Fruit fly (Drosophila melanogaster) whole organism, embryonic: ENCODE measurements around the gene Acbp6.
A peak's percentile ranks its signal among the peaks of the same experiment; 100 is the strongest.

Source experiments
- Abd-B ChIP-seq: fragments of 200-800 bp; sonication (Bioruptor generic); optimal IDR thresholded peaks from 2 replicates; lab custom pipeline; 2018; ENCODE audit warnings: missing biosample characterization, mild to moderate bottlenecking, missing genetic modification characterization, moderate library complexity
- CG11085 ChIP-seq: fragments of 200-800 bp; sonication (Bioruptor generic); IDR thresholded peaks from 2 replicates; pipeline ENCODE4 v1.3.6; 2022; ENCODE audit warnings: missing biosample characterization, missing genetic modification characterization
- CG11696 ChIP-seq: fragments of 200-800 bp; sonication (Bioruptor generic); IDR thresholded peaks from 2 replicates; pipeline ENCODE4 v1.3.6; 2022; ENCODE audit warnings: missing biosample characterization, missing genetic modification characterization
- CG13296 ChIP-seq: fragments of 200-800 bp; sonication (Bioruptor generic); optimal IDR thresholded peaks from 3 replicates; lab custom pipeline; 2018; ENCODE audit warnings: missing biosample characterization, mild to moderate bottlenecking, missing genetic modification characterization
- CG13624 ChIP-seq: fragments of 200-800 bp; sonication (Bioruptor generic); optimal IDR thresholded peaks from 2 replicates; lab custom pipeline; 2016; ENCODE audit warnings: missing biosample characterization, missing genetic modification characterization
- CG15479 ChIP-seq: fragments of 200-800 bp; sonication (Bioruptor generic); optimal IDR thresholded peaks from 3 replicates; lab custom pipeline; 2019; ENCODE audit warnings: missing biosample characterization, mild to moderate bottlenecking, missing genetic modification characterization, moderate library complexity
- CG16815 ChIP-seq: fragments of 200-800 bp; sonication (Bioruptor generic); optimal IDR thresholded peaks from 3 replicates; lab custom pipeline; 2017; ENCODE audit warnings: missing biosample characterization, mild to moderate bottlenecking, missing genetic modification characterization
- CG1832 ChIP-seq: fragments of 200-800 bp; sonication (Bioruptor generic); optimal IDR thresholded peaks from 2 replicates; lab custom pipeline; 2017; ENCODE audit warnings: missing biosample characterization, mild to moderate bottlenecking, missing genetic modification characterization, inconsistent platforms
- CG18476 ChIP-seq: fragments of 200-800 bp; sonication (Bioruptor generic); optimal IDR thresholded peaks from 2 replicates; lab custom pipeline; 2016; ENCODE audit warnings: missing biosample characterization, mild to moderate bottlenecking, missing genetic modification characterization
- CG31441 ChIP-seq: fragments of 200-800 bp; sonication (Bioruptor generic); IDR thresholded peaks from 2 replicates; pipeline ENCODE4 v1.3.6; 2022; ENCODE audit warnings: missing biosample characterization, missing genetic modification characterization
- CG3163 ChIP-seq: fragments of 200-800 bp; sonication (Bioruptor generic); optimal IDR thresholded peaks from 3 replicates; lab custom pipeline; 2016; ENCODE audit warnings: missing biosample characterization, missing genetic modification characterization
- CG32532 ChIP-seq: fragments of 200-800 bp; sonication (Bioruptor generic); IDR thresholded peaks from 2 replicates; pipeline ENCODE4 v1.3.6; 2022; ENCODE audit warnings: missing biosample characterization, missing genetic modification characterization
- CG33557 ChIP-seq: fragments of 200-800 bp; sonication (Bioruptor generic); optimal IDR thresholded peaks from 2 replicates; lab custom pipeline; 2019; ENCODE audit warnings: missing biosample characterization, mild to moderate bottlenecking, missing genetic modification characterization, moderate library complexity
- CG4617 ChIP-seq: fragments of 200-800 bp; sonication (Bioruptor generic); optimal IDR thresholded peaks from 3 replicates; lab custom pipeline; 2016; ENCODE audit warnings: missing biosample characterization, missing genetic modification characterization, borderline replicate concordance
- CG5245 ChIP-seq: fragments of 200-800 bp; sonication (Bioruptor generic); optimal IDR thresholded peaks from 3 replicates; lab custom pipeline; 2016; ENCODE audit warnings: missing biosample characterization, missing genetic modification characterization
- CG8478 ChIP-seq: fragments of >200 bp; optimal IDR thresholded peaks from 2 replicates; lab custom pipeline; 2018
- CG9437 ChIP-seq: fragments of 200-800 bp; sonication (Bioruptor generic); optimal IDR thresholded peaks from 2 replicates; lab custom pipeline; 2018; ENCODE audit warnings: missing biosample characterization, mild to moderate bottlenecking, missing genetic modification characterization
- D19B ChIP-seq: fragments of 200-800 bp; sonication (Bioruptor generic); optimal IDR thresholded peaks from 2 replicates; lab custom pipeline; 2017; ENCODE audit warnings: missing biosample characterization, mild to moderate bottlenecking, missing genetic modification characterization
- Dref ChIP-seq: fragments of 200-800 bp; sonication (Bioruptor generic); IDR thresholded peaks from 2 replicates; pipeline ENCODE4 v1.3.6; 2022; ENCODE audit warnings: missing biosample characterization, missing genetic modification characterization
- Gsc ChIP-seq: fragments of 200-800 bp; sonication (Bioruptor generic); IDR thresholded peaks from 2 replicates; pipeline ENCODE4 v1.3.6; 2022; ENCODE audit warnings: missing biosample characterization, missing genetic modification characterization
- Kr ChIP-seq: fragments of 200-800 bp; sonication (Bioruptor generic); optimal IDR thresholded peaks from 2 replicates; lab custom pipeline; 2017; ENCODE audit warnings: missing biosample characterization, mild to moderate bottlenecking, missing genetic modification characterization
- Lhr ChIP-seq: fragments of 200-800 bp; sonication (Bioruptor generic); optimal IDR thresholded peaks from 3 replicates; lab custom pipeline; 2017; ENCODE audit warnings: mild to moderate bottlenecking, missing biosample characterization, missing genetic modification reagents, missing genetic modification characterization
- MTF-1 ChIP-seq: fragments of 200-800 bp; sonication (Bioruptor generic); optimal IDR thresholded peaks from 2 replicates; lab custom pipeline; 2018; ENCODE audit warnings: missing biosample characterization, mild to moderate bottlenecking, missing genetic modification characterization, borderline replicate concordance
- Max ChIP-seq: fragments of 200-800 bp; sonication (Bioruptor generic); optimal IDR thresholded peaks from 2 replicates; lab custom pipeline; 2016; ENCODE audit warnings: missing biosample characterization, mild to moderate bottlenecking, missing genetic modification characterization
- Med ChIP-seq: fragments of 200-800 bp; sonication (Bioruptor generic); peaks from one replicate; lab custom pipeline; 2016; ENCODE audit warnings: missing biosample characterization, missing genetic modification characterization, mild to moderate bottlenecking, inconsistent platforms, moderate library complexity
- Opbp ChIP-seq: fragments of 200-800 bp; sonication (Bioruptor generic); IDR thresholded peaks from 3 replicates; pipeline ENCODE4 v1.3.6; 2022; ENCODE audit warnings: missing biosample characterization, missing genetic modification characterization; ENCODE audit not compliant: partially characterized antibody
- Poxn ChIP-seq: fragments of 200-800 bp; sonication (Bioruptor generic); IDR thresholded peaks from 2 replicates; pipeline ENCODE4 v1.3.6; 2022; ENCODE audit warnings: missing biosample characterization, missing genetic modification characterization
- Spps ChIP-seq: fragments of 200-800 bp; sonication (Bioruptor generic); optimal IDR thresholded peaks from 2 replicates; lab custom pipeline; 2018; ENCODE audit warnings: missing biosample characterization, mild to moderate bottlenecking, missing genetic modification characterization
- Taf1 ChIP-seq: fragments of 200-800 bp; sonication (Bioruptor generic); IDR thresholded peaks from 2 replicates; pipeline ENCODE4 v1.3.6; 2022; ENCODE audit warnings: missing biosample characterization, missing genetic modification characterization
- chif ChIP-seq, 2 experiments: fragments of 200-800 bp; sonication (Bioruptor generic); optimal IDR thresholded peaks; 3 replicates each; lab custom pipeline; 2016; ENCODE audit warnings: missing biosample characterization in 2 of 2, missing genetic modification characterization in 2 of 2
- chn ChIP-seq: fragments of 200-800 bp; sonication (Bioruptor generic); optimal IDR thresholded peaks from 2 replicates; lab custom pipeline; 2016; ENCODE audit warnings: missing biosample characterization, missing genetic modification characterization
- crol ChIP-seq: fragments of 200-800 bp; sonication (Bioruptor generic); IDR thresholded peaks from 2 replicates; pipeline ENCODE4 v1.3.6; 2022; ENCODE audit warnings: missing biosample characterization, missing genetic modification characterization
- fd3F ChIP-seq: fragments of 200-800 bp; sonication (Bioruptor generic); optimal IDR thresholded peaks from 2 replicates; lab custom pipeline; 2018; ENCODE audit warnings: missing biosample characterization, mild to moderate bottlenecking, missing genetic modification characterization, moderate library complexity
- gcm ChIP-seq: fragments of 200-800 bp; sonication (Bioruptor generic); optimal IDR thresholded peaks from 2 replicates; lab custom pipeline; 2019; ENCODE audit warnings: missing biosample characterization, mild to moderate bottlenecking, missing genetic modification characterization, moderate library complexity
- gcm2 ChIP-seq: fragments of 200-800 bp; sonication (Bioruptor generic); optimal IDR thresholded peaks from 2 replicates; lab custom pipeline; 2016; ENCODE audit warnings: missing biosample characterization, missing genetic modification characterization
- grau ChIP-seq: fragments of 200-800 bp; optimal IDR thresholded peaks from 3 replicates; lab custom pipeline; 2019; ENCODE audit warnings: missing biosample characterization, mild to moderate bottlenecking, missing genetic modification characterization, moderate library complexity
- grn ChIP-seq: fragments of 200-800 bp; sonication (Bioruptor generic); optimal IDR thresholded peaks from 3 replicates; lab custom pipeline; 2017; ENCODE audit warnings: missing biosample characterization, missing genetic modification characterization
- gsb ChIP-seq: fragments of 200-800 bp; sonication (Bioruptor generic); IDR thresholded peaks from 2 replicates; pipeline ENCODE4 v1.3.6; 2022; ENCODE audit warnings: missing biosample characterization, missing genetic modification characterization
- her ChIP-seq: fragments of 200-800 bp; sonication (Bioruptor generic); optimal IDR thresholded peaks from 2 replicates; lab custom pipeline; 2016; ENCODE audit warnings: missing biosample characterization, missing genetic modification characterization
- klu ChIP-seq: fragments of 200-800 bp; sonication (Bioruptor generic); IDR thresholded peaks from 2 replicates; pipeline ENCODE4 v1.3.6; 2022; ENCODE audit warnings: missing biosample characterization, missing genetic modification characterization
- lola ChIP-seq, 3 experiments: fragments of >200 bp in 2 of 3; fragments of 200-800 bp in 1 of 3; sonication (Bioruptor generic) in 1 of 3; optimal IDR thresholded peaks; 2 replicates each; lab custom pipeline; 2017 to 2019; ENCODE audit warnings: missing biosample characterization in 3 of 3, missing genetic modification characterization in 3 of 3, mild to moderate bottlenecking in 1 of 3, moderate library complexity in 1 of 3
- mam ChIP-seq: fragments of 200-800 bp; sonication (Bioruptor generic); optimal IDR thresholded peaks from 3 replicates; lab custom pipeline; 2016; ENCODE audit warnings: missing biosample characterization, missing genetic modification characterization
- oc ChIP-seq: fragments of 200-800 bp; sonication (Bioruptor generic); optimal IDR thresholded peaks from 2 replicates; lab custom pipeline; 2018; ENCODE audit warnings: missing biosample characterization, mild to moderate bottlenecking, missing genetic modification characterization, moderate library complexity
- otp ChIP-seq: fragments of 200-800 bp; sonication (Bioruptor generic); IDR thresholded peaks from 3 replicates; pipeline ENCODE4, ENCODE4 v1.3.6; 2022; ENCODE audit warnings: missing biosample characterization, missing genetic modification characterization
- stwl ChIP-seq: fragments of 200-800 bp; sonication (Bioruptor generic); optimal IDR thresholded peaks from 3 replicates; lab custom pipeline; 2018; ENCODE audit warnings: missing biosample characterization, mild to moderate bottlenecking, missing genetic modification characterization, moderate library complexity
- trh ChIP-seq: fragments of 200-800 bp; sonication (Bioruptor generic); optimal IDR thresholded peaks from 2 replicates; lab custom pipeline; 2016; ENCODE audit warnings: missing biosample characterization, missing genetic modification characterization
- twi ChIP-seq: fragments of 200-800 bp; optimal IDR thresholded peaks from 2 replicates; lab custom pipeline; 2019; ENCODE audit warnings: missing biosample characterization, mild to moderate bottlenecking, missing genetic modification characterization, moderate library complexity
- zf30C ChIP-seq: fragments of 200-800 bp; sonication (Bioruptor generic); optimal IDR thresholded peaks from 3 replicates; lab custom pipeline; 2018; ENCODE audit warnings: missing biosample characterization, mild to moderate bottlenecking, missing genetic modification characterization

The Acbp6 gene

DNA sequence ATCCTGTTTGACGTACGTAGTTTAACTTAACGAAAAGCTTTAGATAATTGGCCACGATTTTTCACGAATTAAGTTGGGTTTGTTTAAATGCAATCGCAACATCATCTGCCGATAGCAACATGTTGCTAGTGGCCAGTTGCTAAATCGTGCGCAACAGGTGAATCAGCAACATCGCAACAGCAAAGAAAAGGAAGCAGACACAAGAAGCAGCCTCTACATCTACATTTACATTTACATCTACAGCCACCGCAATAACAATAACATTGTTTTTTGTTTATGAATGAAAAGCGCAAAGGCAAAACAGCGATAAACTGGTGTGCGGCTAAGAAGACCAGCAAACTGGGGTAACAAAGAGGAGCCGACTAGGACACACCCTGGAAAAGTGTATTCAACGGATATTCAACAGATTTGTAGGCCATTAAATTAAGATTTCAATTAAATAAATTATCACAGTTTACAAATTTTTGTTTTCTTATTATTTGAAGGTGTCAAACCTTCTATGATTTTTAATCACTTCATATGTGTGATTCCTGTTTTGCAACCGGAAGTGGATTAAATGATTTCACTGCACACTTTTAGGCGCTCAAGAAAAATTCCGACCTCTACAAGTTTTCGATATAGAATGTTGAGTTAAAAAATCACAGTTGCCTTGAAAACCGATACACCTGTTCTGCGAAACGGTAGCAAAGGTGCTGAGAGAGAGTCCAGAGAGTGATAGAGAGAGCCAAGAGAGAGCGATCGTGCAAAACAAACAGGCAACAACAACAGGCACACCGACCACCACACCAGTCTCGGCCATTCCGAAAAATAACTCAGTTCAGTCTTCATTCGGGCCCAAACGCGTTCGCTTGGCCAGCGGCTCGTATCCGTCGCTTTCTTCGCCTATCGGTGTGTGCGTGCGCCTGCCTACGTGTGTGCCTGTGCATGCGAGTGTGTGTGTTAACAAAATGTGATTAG lies 5.3 kb downstream of the Acbp6 start, which contains the start of gene melt (continued):
- TF ChIP-seq CG15479 (GFP tag; lab: Kevin White, UChicago) = peak; percentile 51
- TF ChIP-seq chif (GFP tag; optimal IDR thresholded peaks at IDR 0.05; lab: Kevin White, UChicago) = peak; percentile 88 to 90
- peak; percentile 92 for TF ChIP-seq chn
- TF ChIP-seq CG33557 = peak; percentile 78
- TF ChIP-seq Kr = no peak
- TF ChIP-seq Poxn (GFP tag; lab: Robert Waterston, UW) = 0 out of 2 replicates have a peak, but pooled peaks have one; percentile 56
- TF ChIP-seq gcm (GFP tag; lab: Kevin White, UChicago) = peak; percentile 82
- TF ChIP-seq mam (GFP tag; lab: Kevin White, UChicago) = peak; percentile 91
- peak; percentile 66 for TF ChIP-seq gcm2
- TF ChIP-seq fd3F (GFP tag; lab: Kevin White, UChicago) = peak; percentile 75
- no peak for TF ChIP-seq CG11696 (GFP tag; lab: Robert Waterston, UW)
- TF ChIP-seq grau (tag; lab: Kevin White, UChicago) = peak; percentile 90
- 0 out of 2 replicates have a peak, but pooled peaks have one; percentile 36 for TF ChIP-seq Gsc
- peak; percentile 69 for TF ChIP-seq CG3163
- TF ChIP-seq CG13624 (GFP tag; lab: Kevin White, UChicago) = peak; percentile 90
- TF ChIP-seq her (GFP tag; lab: Kevin White, UChicago) = peak; percentile 67
- TF ChIP-seq Dref = 0 out of 2 replicates have a peak, but pooled peaks have one; percentile 31
- TF ChIP-seq trh (GFP tag; lab: Kevin White, UChicago) = peak; percentile 66
- TF ChIP-seq oc (tag; lab: Kevin White, UChicago) = peak; percentile 29
- TF ChIP-seq otp (GFP tag; lab: Robert Waterston, UW) = peak; percentile 62
- TF ChIP-seq CG31441 (GFP tag; lab: Robert Waterston, UW) = peak; percentile 94
- TF ChIP-seq Lhr = peak; percentile 72
- TF ChIP-seq CG1832 (GFP tag; lab: Kevin White, UChicago) = no peak
- TF ChIP-seq Med = peak; percentile 97
- peak; percentile 88 for TF ChIP-seq CG9437 (GFP tag; lab: Kevin White, UChicago)
- peak; percentile 88 for TF ChIP-seq CG18476
- peak; percentile 55 for TF ChIP-seq gsb
- peak; percentile 13 for TF ChIP-seq stwl (tag; lab: Kevin White, UChicago)
- peak; percentile 80 for TF ChIP-seq CG32532 (GFP tag; lab: Robert Waterston, UW)
- TF ChIP-seq grn = peak; percentile 24
- peak; percentile 81 for TF ChIP-seq twi (tag; lab: Kevin White, UChicago)
- TF ChIP-seq lola (GFP tag; optimal IDR thresholded peaks at IDR 0.05; lab: Kevin White, UChicago) = peak in 1 of 3 experiments; percentile 90
- TF ChIP-seq CG4617 = peak; percentile 52
- peak; percentile 80 for TF ChIP-seq CG5245 (GFP tag; lab: Kevin White, UChicago)
- 0 out of 3 replicates have a peak, but pooled peaks have one; percentile 60 for TF ChIP-seq Opbp (GFP tag; lab: Robert Waterston, UW)
- TF ChIP-seq Spps = peak; percentile 32
- peak; percentile 78 for TF ChIP-seq Abd-B (GFP tag; lab: Kevin White, UChicago)
- TF ChIP-seq zf30C = no peak
- TF ChIP-seq CG11085 (GFP tag; lab: Robert Waterston, UW) = peak; percentile 48
- TF ChIP-seq Taf1 (GFP tag; lab: Robert Waterston, UW) = peak; percentile 43
- TF ChIP-seq MTF-1 (GFP tag; lab: Kevin White, UChicago) = no peak
- no peak for TF ChIP-seq crol (GFP tag; lab: Robert Waterston, UW)
- TF ChIP-seq klu (GFP tag; lab: Robert Waterston, UW) = peak; percentile 63; the same call in 1 of the 2 replicates
- TF ChIP-seq CG8478 = no peak
- peak; percentile 99 for TF ChIP-seq D19B (GFP tag; lab: Kevin White, UChicago)
- peak; percentile 89 for TF ChIP-seq CG16815 (GFP tag; lab: Kevin White, UChicago)
- TF ChIP-seq Max = peak; percentile 91
- TF ChIP-seq CG13296 = peak; percentile 78
